Fruit fly (Drosophila melanogaster) whole organism, embryonic: Measurements from ENCODE around the gene drongo.
A peak's percentile ranks its signal among the peaks of the same experiment; 100 is the strongest.

Experiments
- CG10274 ChIP-seq: fragments of 200-800 bp; sonication (Bioruptor generic); optimal IDR thresholded peaks from 3 replicates; lab custom pipeline; 2017; ENCODE audit warnings: missing biosample characterization, mild to moderate bottlenecking, missing genetic modification characterization
- CG10959 ChIP-seq: fragments of 200-800 bp; sonication (Bioruptor generic); IDR thresholded peaks from 2 replicates; pipeline ENCODE4 v1.3.6; 2022; ENCODE audit warnings: missing biosample characterization, missing genetic modification characterization
- CG11696 ChIP-seq: fragments of 200-800 bp; sonication (Bioruptor generic); IDR thresholded peaks from 2 replicates; pipeline ENCODE4 v1.3.6; 2022; ENCODE audit warnings: missing biosample characterization, missing genetic modification characterization
- CG12071 ChIP-seq: fragments of 200-800 bp; sonication (Bioruptor generic); optimal IDR thresholded peaks from 3 replicates; lab custom pipeline; 2018; ENCODE audit warnings: missing biosample characterization, mild to moderate bottlenecking, missing genetic modification characterization
- CG18262 ChIP-seq: fragments of 200-800 bp; optimal IDR thresholded peaks from 3 replicates; lab custom pipeline; 2019; ENCODE audit warnings: missing biosample characterization, mild to moderate bottlenecking, missing genetic modification characterization, moderate library complexity
- CG18599 ChIP-seq: fragments of 200-800 bp; sonication (Bioruptor generic); optimal IDR thresholded peaks from 3 replicates; lab custom pipeline; 2017; ENCODE audit warnings: missing biosample characterization, missing genetic modification characterization, mild to moderate bottlenecking, moderate library complexity, missing genetic modification reagents
- CG18619 ChIP-seq: fragments of 200-800 bp; sonication (Bioruptor generic); optimal IDR thresholded peaks from 3 replicates; lab custom pipeline; 2017; ENCODE audit warnings: missing biosample characterization, mild to moderate bottlenecking, missing genetic modification characterization
- CG2199 ChIP-seq: fragments of 200-800 bp; sonication (Bioruptor generic); IDR thresholded peaks from 3 replicates; pipeline ENCODE4 v1.3.6; 2022; ENCODE audit warnings: missing biosample characterization, missing genetic modification characterization
- CG30431 ChIP-seq: fragments of 200-800 bp; sonication (Bioruptor generic); optimal IDR thresholded peaks from 2 replicates; lab custom pipeline; 2017; ENCODE audit warnings: missing biosample characterization, missing genetic modification characterization
- CG31388 ChIP-seq: fragments of 200-800 bp; sonication (Bioruptor generic); optimal IDR thresholded peaks from 2 replicates; lab custom pipeline; 2016; ENCODE audit warnings: missing biosample characterization, missing genetic modification characterization
- CG4282 ChIP-seq: fragments of 200-800 bp; sonication (Bioruptor generic); optimal IDR thresholded peaks from 2 replicates; lab custom pipeline; 2016; ENCODE audit warnings: missing biosample characterization, missing genetic modification characterization
- CG4617 ChIP-seq: fragments of 200-800 bp; sonication (Bioruptor generic); optimal IDR thresholded peaks from 3 replicates; lab custom pipeline; 2016; ENCODE audit warnings: missing biosample characterization, missing genetic modification characterization, borderline replicate concordance
- CG5245 ChIP-seq: fragments of 200-800 bp; sonication (Bioruptor generic); optimal IDR thresholded peaks from 3 replicates; lab custom pipeline; 2016; ENCODE audit warnings: missing biosample characterization, missing genetic modification characterization
- CG7271 ChIP-seq: fragments of 200-800 bp; sonication (Bioruptor generic); optimal IDR thresholded peaks from 2 replicates; lab custom pipeline; 2018; ENCODE audit warnings: missing biosample characterization, mild to moderate bottlenecking, missing genetic modification characterization, moderate library complexity
- CG8944 ChIP-seq: fragments of 200-800 bp; sonication (Bioruptor generic); optimal IDR thresholded peaks from 3 replicates; lab custom pipeline; 2016; ENCODE audit warnings: missing biosample characterization, missing genetic modification characterization
- CG9932 ChIP-seq: fragments of 200-800 bp; sonication (Bioruptor generic); IDR thresholded peaks from 2 replicates; pipeline ENCODE4 v1.3.6; 2022; ENCODE audit warnings: missing biosample characterization, missing genetic modification characterization
- HHEX ChIP-seq: fragments of 200-800 bp; sonication (Bioruptor generic); optimal IDR thresholded peaks from 3 replicates; lab custom pipeline; 2017; ENCODE audit warnings: missing biosample characterization, mild to moderate bottlenecking, missing genetic modification characterization, missing genetic modification reagents
- Hr51 ChIP-seq, 2 experiments: fragments of 200-800 bp; sonication (Bioruptor generic); optimal IDR thresholded peaks; 2 replicates in 1 of 2; 3 replicates in 1 of 2; lab custom pipeline; 2016 to 2018; ENCODE audit warnings: missing biosample characterization in 2 of 2, missing genetic modification characterization in 2 of 2, mild to moderate bottlenecking in 1 of 2, moderate library complexity in 1 of 2
- Kr ChIP-seq: fragments of 200-800 bp; sonication (Bioruptor generic); optimal IDR thresholded peaks from 2 replicates; lab custom pipeline; 2017; ENCODE audit warnings: missing biosample characterization, mild to moderate bottlenecking, missing genetic modification characterization
- Med ChIP-seq: fragments of 200-800 bp; sonication (Bioruptor generic); peaks from one replicate; lab custom pipeline; 2016; ENCODE audit warnings: missing biosample characterization, missing genetic modification characterization, mild to moderate bottlenecking, inconsistent platforms, moderate library complexity
- NC2α ChIP-seq: fragments of 200-800 bp; sonication (Bioruptor generic); optimal IDR thresholded peaks from 2 replicates; lab custom pipeline; 2016; ENCODE audit warnings: missing biosample characterization, missing genetic modification characterization
- NFAT ChIP-seq: fragments of 200-800 bp; sonication (Bioruptor generic); IDR thresholded peaks from 2 replicates; pipeline ENCODE4 v1.3.6; 2022; ENCODE audit warnings: missing biosample characterization, missing genetic modification characterization
- Usf ChIP-seq: fragments of 200-800 bp; sonication (Bioruptor generic); optimal IDR thresholded peaks from 2 replicates; lab custom pipeline; 2017; ENCODE audit warnings: missing genotype, missing biosample characterization, missing genetic modification characterization
- YL-1 ChIP-seq: fragments of 200-800 bp; sonication (Bioruptor generic); optimal IDR thresholded peaks from 3 replicates; lab custom pipeline; 2017; ENCODE audit warnings: missing biosample characterization, mild to moderate bottlenecking, missing genetic modification characterization
- ab ChIP-seq: fragments of 200-800 bp; sonication (Bioruptor generic); optimal IDR thresholded peaks from 2 replicates; lab custom pipeline; 2016; ENCODE audit warnings: missing biosample characterization, missing genetic modification characterization
- bcd ChIP-seq: fragments of 200-800 bp; sonication (Bioruptor generic); optimal IDR thresholded peaks from 2 replicates; lab custom pipeline; 2017; ENCODE audit warnings: missing biosample characterization, mild to moderate bottlenecking, missing genetic modification characterization
- bsh ChIP-seq, 2 experiments: fragments of 200-800 bp; sonication (Bioruptor generic); optimal IDR thresholded peaks; 2 replicates each; lab custom pipeline; 2017 to 2018; ENCODE audit warnings: mild to moderate bottlenecking in 2 of 2, missing biosample characterization in 2 of 2, missing genetic modification characterization in 2 of 2, moderate library complexity in 1 of 2
- caup ChIP-seq: fragments of 200-800 bp; sonication (Bioruptor generic); optimal IDR thresholded peaks from 3 replicates; lab custom pipeline; 2017; ENCODE audit warnings: missing biosample characterization, mild to moderate bottlenecking, missing genetic modification characterization, moderate library complexity; ENCODE audit not compliant: severe bottlenecking
- chn ChIP-seq: fragments of 200-800 bp; sonication (Bioruptor generic); optimal IDR thresholded peaks from 2 replicates; lab custom pipeline; 2016; ENCODE audit warnings: missing biosample characterization, missing genetic modification characterization
- corto ChIP-seq: fragments of 200-800 bp; sonication (Bioruptor generic); optimal IDR thresholded peaks from 2 replicates; lab custom pipeline; 2016; ENCODE audit warnings: missing biosample characterization, mild to moderate bottlenecking, missing genetic modification characterization, moderate library complexity
- da ChIP-seq: fragments of 200-800 bp; sonication (Bioruptor generic); optimal IDR thresholded peaks from 2 replicates; lab custom pipeline; 2016; ENCODE audit warnings: missing biosample characterization, missing genetic modification characterization
- dm ChIP-seq: fragments of 200-800 bp; sonication (Bioruptor generic); optimal IDR thresholded peaks from 3 replicates; lab custom pipeline; 2016; ENCODE audit warnings: missing biosample characterization, missing genetic modification characterization
- fd102C ChIP-seq: fragments of 200-800 bp; sonication (Bioruptor generic); optimal IDR thresholded peaks from 2 replicates; lab custom pipeline; 2018; ENCODE audit warnings: missing biosample characterization, mild to moderate bottlenecking, missing genetic modification characterization, moderate library complexity
- grau ChIP-seq: fragments of 200-800 bp; optimal IDR thresholded peaks from 3 replicates; lab custom pipeline; 2019; ENCODE audit warnings: missing biosample characterization, mild to moderate bottlenecking, missing genetic modification characterization, moderate library complexity
- gt ChIP-seq: fragments of 200-800 bp; sonication (Bioruptor generic); IDR thresholded peaks from 2 replicates; pipeline ENCODE4 v1.3.6; 2022; ENCODE audit warnings: missing biosample characterization, missing genetic modification characterization
- hth ChIP-seq: fragments of >200 bp; optimal IDR thresholded peaks from 2 replicates; lab custom pipeline; 2017; ENCODE audit warnings: inconsistent platforms
- jing ChIP-seq: fragments of 200-800 bp; sonication (Bioruptor generic); optimal IDR thresholded peaks from 2 replicates; lab custom pipeline; 2018; ENCODE audit warnings: missing biosample characterization, mild to moderate bottlenecking, missing genetic modification characterization
- kni ChIP-seq: fragments of 200-800 bp; sonication (Bioruptor generic); optimal IDR thresholded peaks from 3 replicates; lab custom pipeline; 2017; ENCODE audit warnings: mild to moderate bottlenecking, missing biosample characterization, missing genetic modification reagents, missing genetic modification characterization
- maf-S ChIP-seq: fragments of 200-800 bp; sonication (Bioruptor generic); optimal IDR thresholded peaks from 2 replicates; lab custom pipeline; 2016; ENCODE audit warnings: missing biosample characterization, missing genetic modification characterization
- nerfin-1 ChIP-seq: fragments of 200-800 bp; sonication (Bioruptor generic); optimal IDR thresholded peaks from 3 replicates; lab custom pipeline; 2019; ENCODE audit warnings: missing biosample characterization, mild to moderate bottlenecking, missing genetic modification characterization, moderate library complexity
- p53 ChIP-seq: fragments of 200-800 bp; sonication (Bioruptor generic); optimal IDR thresholded peaks from 2 replicates; lab custom pipeline; 2016; ENCODE audit warnings: missing biosample characterization, missing genetic modification characterization
- peb ChIP-seq: fragments of 200-800 bp; sonication (Bioruptor generic); IDR thresholded peaks from 2 replicates; pipeline ENCODE4 v1.3.6; 2022; ENCODE audit warnings: missing biosample characterization, missing genetic modification characterization
- pros ChIP-seq: fragments of 200-800 bp; sonication (Bioruptor generic); optimal IDR thresholded peaks from 3 replicates; lab custom pipeline; 2019; ENCODE audit warnings: missing biosample characterization, mild to moderate bottlenecking, missing genetic modification characterization, moderate library complexity
- psq ChIP-seq: fragments of 200-800 bp; sonication (Bioruptor generic); optimal IDR thresholded peaks from 2 replicates; lab custom pipeline; 2017; ENCODE audit warnings: missing biosample characterization, missing genetic modification characterization
- rib ChIP-seq: fragments of 200-800 bp; sonication (Bioruptor generic); IDR thresholded peaks from 2 replicates; pipeline ENCODE4 v1.3.6; 2022; ENCODE audit warnings: missing biosample characterization, missing genetic modification characterization
- seq ChIP-seq: fragments of 200-800 bp; sonication (Bioruptor generic); IDR thresholded peaks from 2 replicates; pipeline ENCODE4 v1.3.6; 2022; ENCODE audit warnings: missing biosample characterization, missing genetic modification characterization
- ttk ChIP-seq: fragments of 200-800 bp; sonication (Bioruptor generic); IDR thresholded peaks from 2 replicates; pipeline ENCODE4 v2.1.2; 2022; ENCODE audit warnings: missing biosample characterization, missing genetic modification characterization
- wdn ChIP-seq: fragments of 200-800 bp; sonication (Bioruptor generic); IDR thresholded peaks from 2 replicates; pipeline ENCODE4 v1.3.6; 2022; ENCODE audit warnings: missing biosample characterization, missing genetic modification characterization
- z ChIP-seq: fragments of 200-800 bp; sonication (Bioruptor generic); IDR thresholded peaks from 3 replicates; pipeline ENCODE4 v1.3.6; 2022; ENCODE audit warnings: missing biosample characterization, missing genetic modification characterization

The drongo gene

DNA sequence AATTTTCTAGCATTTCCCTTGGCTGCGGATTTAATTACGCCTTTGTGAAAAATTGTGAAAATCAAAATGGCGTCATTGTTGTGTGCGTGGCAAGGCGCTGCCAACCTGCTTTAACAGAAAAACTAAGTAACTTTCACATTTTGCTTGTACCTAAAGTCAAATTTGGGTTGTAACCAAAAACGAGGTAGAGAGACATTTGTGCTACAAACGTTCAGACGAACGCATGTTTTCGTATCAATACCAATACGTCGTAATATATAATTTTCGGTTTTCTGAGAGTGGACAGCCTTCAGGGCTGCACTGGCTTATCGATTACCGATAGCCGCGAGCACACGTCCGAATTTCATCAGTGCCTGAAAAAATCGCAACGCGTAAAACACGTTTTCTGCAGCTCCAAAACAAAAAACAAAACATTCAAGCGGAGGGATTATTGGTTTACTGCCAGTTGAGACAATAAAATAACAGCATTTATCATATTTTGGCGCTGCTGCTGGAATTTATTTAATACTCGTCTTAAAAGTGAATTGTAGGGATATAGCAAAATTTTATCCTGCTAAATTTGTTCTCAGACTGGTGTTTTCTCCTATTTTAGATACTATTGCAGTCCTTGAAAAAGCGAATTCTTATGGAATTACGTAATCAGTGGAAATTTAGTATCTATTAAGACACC lies 20.0 kb upstream of the drongo start (continued):
- TF ChIP-seq p53 (GFP tag; lab: Kevin White, UChicago), result peak; percentile 32
- 0 out of 2 replicates have a peak, but pooled peaks have one; percentile 31 for TF ChIP-seq CG11696 (GFP tag; lab: Robert Waterston, UW)
- TF ChIP-seq YL-1 (GFP tag; lab: Kevin White, UChicago), result peak; percentile 98
- no peak for TF ChIP-seq jing (GFP tag; lab: Kevin White, UChicago)
- peak; percentile 36; the same call in 1 of the 2 replicates for TF ChIP-seq ttk (GFP tag; lab: Robert Waterston, UW)
- TF ChIP-seq seq (GFP tag; lab: Robert Waterston, UW), result peak; percentile 47; the same call in 1 of the 2 replicates
- TF ChIP-seq CG5245, result peak; percentile 7
- peak; percentile 85 for TF ChIP-seq nerfin-1 (tag; lab: Kevin White, UChicago)
- no peak for TF ChIP-seq da (GFP tag; lab: Kevin White, UChicago)
- TF ChIP-seq CG10959 (GFP tag; lab: Robert Waterston, UW), result no peak; the same call in 1 of the 2 replicates
- peak; percentile 43 for TF ChIP-seq CG18262 (tag; lab: Kevin White, UChicago)
- peak; percentile 97 for TF ChIP-seq Med (GFP tag; lab: Kevin White, UChicago)
- no peak for TF ChIP-seq corto (GFP tag; lab: Kevin White, UChicago)
- TF ChIP-seq CG4617 (GFP tag; lab: Kevin White, UChicago), result peak; percentile 60
- TF ChIP-seq bcd (GFP tag; lab: Kevin White, UChicago), result peak; percentile 67
- TF ChIP-seq CG30431 (GFP tag; lab: Kevin White, UChicago), result peak; percentile 28
- peak; percentile 74 for TF ChIP-seq CG18599 (GFP tag; lab: Kevin White, UChicago)
- TF ChIP-seq Usf, result peak; percentile 56
- TF ChIP-seq Hr51 (GFP tag; optimal IDR thresholded peaks at IDR 0.05; lab: Kevin White, UChicago), result peak; percentile 67 to 71
- peak; percentile 93 for TF ChIP-seq dm (GFP tag; lab: Kevin White, UChicago)
- TF ChIP-seq caup (GFP tag; lab: Kevin White, UChicago), result peak; percentile 61
- peak; percentile 74 for TF ChIP-seq CG4282
- TF ChIP-seq pros (GFP tag; lab: Kevin White, UChicago), result no peak
- no peak for TF ChIP-seq Kr
- no peak for TF ChIP-seq fd102C
- peak; percentile 42; the same call in 1 of the 3 replicates for TF ChIP-seq CG2199 (GFP tag; lab: Robert Waterston, UW)
- no peak for TF ChIP-seq gt (GFP tag; lab: Robert Waterston, UW)
- TF ChIP-seq hth, result no peak
- no peak for TF ChIP-seq CG7271 (tag; lab: Kevin White, UChicago)
- TF ChIP-seq CG10274 (GFP tag; lab: Kevin White, UChicago), result no peak
- TF ChIP-seq CG9932 (GFP tag; lab: Robert Waterston, UW), result peak; percentile 78
- TF ChIP-seq CG12071 (GFP tag; lab: Kevin White, UChicago), result peak; percentile 26
- TF ChIP-seq CG18619 (GFP tag; lab: Kevin White, UChicago), result peak; percentile 64
- TF ChIP-seq HHEX (GFP tag; lab: Kevin White, UChicago), result peak; percentile 43
- TF ChIP-seq ab (GFP tag; lab: Kevin White, UChicago), result peak; percentile 23
- TF ChIP-seq wdn (GFP tag; lab: Robert Waterston, UW), result 0 out of 2 replicates have a peak, but pooled peaks have one; percentile 64
- TF ChIP-seq rib (GFP tag; lab: Robert Waterston, UW), result peak; percentile 48; the same call in 1 of the 2 replicates
- no peak for TF ChIP-seq CG31388
- TF ChIP-seq NFAT (GFP tag; lab: Robert Waterston, UW), result no peak
- peak; percentile 10 for TF ChIP-seq kni (GFP tag; lab: Kevin White, UChicago)
- peak; percentile 40 for TF ChIP-seq psq (GFP tag; lab: Kevin White, UChicago)
- TF ChIP-seq chn (GFP tag; lab: Kevin White, UChicago), result peak; percentile 72
- peak; percentile 29 for TF ChIP-seq maf-S (GFP tag; lab: Kevin White, UChicago)
- peak; percentile 59 for TF ChIP-seq CG8944 (GFP tag; lab: Kevin White, UChicago)
- TF ChIP-seq z, result no peak
- 0 out of 2 replicates have a peak, but pooled peaks have one; percentile 10 for TF ChIP-seq peb (GFP tag; lab: Robert Waterston, UW)
- no peak for TF ChIP-seq NC2α
- TF ChIP-seq bsh (GFP tag; optimal IDR thresholded peaks at IDR 0.05; lab: Kevin White, UChicago), result peak in 1 of 2 experiments; percentile 68
- TF ChIP-seq grau (tag; lab: Kevin White, UChicago), result peak; percentile 68
